Worm (Caenorhabditis elegans): Measurements from ENCODE around the gene srv-31.

DNA sequence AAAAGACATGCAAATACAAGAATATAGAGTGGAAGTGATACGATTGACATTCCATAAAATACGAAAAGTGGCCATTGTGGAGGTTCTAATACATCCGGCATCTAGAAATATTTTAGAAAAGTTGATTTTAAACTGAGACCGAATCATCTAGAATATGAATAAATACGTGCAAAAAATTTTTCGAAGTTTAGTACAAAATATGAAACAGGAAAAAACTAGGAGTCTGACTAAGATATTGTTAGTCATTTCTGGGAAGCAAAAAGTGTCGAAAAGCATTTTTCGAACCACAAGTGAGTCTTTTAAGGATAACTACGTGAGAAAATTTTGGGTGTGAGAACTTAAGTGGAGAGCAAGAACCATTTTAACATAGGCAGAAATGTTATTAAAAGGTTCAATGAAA, 10.3 kb upstream of the srv-31 start, which contains the start of gene srv-32:
- TF ChIP-seq scrt-1 (GFP tag; IDR thresholded peaks at IDR 0.05): no peak
- TF ChIP-seq ama-1 (optimal IDR thresholded peaks at IDR 0.05): no peak
- TF ChIP-seq aly-1 (tag; optimal IDR thresholded peaks at IDR 0.05): no peak
- TF ChIP-seq hnd-1 (tag; optimal IDR thresholded peaks at IDR 0.05): no peak
- TF ChIP-seq hmg-4 (GFP tag; optimal IDR thresholded peaks at IDR 0.05): no peak
- TF ChIP-seq tbx-11 (GFP tag; IDR thresholded peaks at IDR 0.05): no peak
- no peak for TF ChIP-seq sea-1 (GFP tag; conservative IDR thresholded peaks at IDR 0.05)
- no peak for TF ChIP-seq tra-4 (tag; optimal IDR thresholded peaks at IDR 0.05)
- no peak for TF ChIP-seq B0310.2 (tag; optimal IDR thresholded peaks at IDR 0.05)
- TF ChIP-seq hmbx-1 (tag; optimal IDR thresholded peaks at IDR 0.05): no peak
- TF ChIP-seq F13C5.2 (tag; optimal IDR thresholded peaks at IDR 0.05): no peak
